Worm (Caenorhabditis elegans) whole organism, L4/young adult: ENCODE data around the gene F38A1.13.

Experiments
- dao-5 ChIP-seq: sonication (generic microtip); optimal IDR thresholded peaks from 2 replicates; lab custom pipeline; 2016; ENCODE audit warnings: missing genotype, missing genetic modification characterization, moderate library complexity, missing compliant biosample characterization
- him-1 ChIP-seq: sonication (generic microtip); optimal IDR thresholded peaks from 2 replicates; lab custom pipeline; 2016; ENCODE audit warnings: missing genotype, missing genetic modification reagents, missing genetic modification characterization, missing compliant biosample characterization

DNA sequence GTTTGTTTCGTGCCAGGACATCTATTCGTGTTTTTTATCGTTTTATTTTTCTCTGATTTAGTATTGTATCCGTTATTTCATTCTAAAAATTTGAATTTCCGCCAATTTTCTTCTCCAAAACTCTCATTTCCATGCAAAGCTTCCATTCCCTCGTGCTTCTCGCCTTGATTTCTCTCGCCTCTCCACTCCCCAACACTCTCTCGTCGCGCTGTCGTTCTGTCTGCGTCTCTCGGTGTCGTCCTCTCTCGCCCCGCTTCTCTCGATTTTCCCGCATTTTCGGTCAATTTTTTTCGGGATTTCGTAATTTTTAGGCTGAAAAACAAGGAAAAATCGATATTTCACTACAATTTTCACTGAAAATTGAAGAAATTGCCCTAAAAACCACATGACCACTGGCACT, 9.6 kb downstream of the F38A1.13 start, which contains the start of gene C09E9.1:
- TF ChIP-seq dao-5 (tag; lab: Kevin White, UChicago): no peak
- no peak for TF ChIP-seq him-1
